Worm (Caenorhabditis elegans): ENCODE data around the gene F02H6.7.

The F02H6.7 gene

DNA sequence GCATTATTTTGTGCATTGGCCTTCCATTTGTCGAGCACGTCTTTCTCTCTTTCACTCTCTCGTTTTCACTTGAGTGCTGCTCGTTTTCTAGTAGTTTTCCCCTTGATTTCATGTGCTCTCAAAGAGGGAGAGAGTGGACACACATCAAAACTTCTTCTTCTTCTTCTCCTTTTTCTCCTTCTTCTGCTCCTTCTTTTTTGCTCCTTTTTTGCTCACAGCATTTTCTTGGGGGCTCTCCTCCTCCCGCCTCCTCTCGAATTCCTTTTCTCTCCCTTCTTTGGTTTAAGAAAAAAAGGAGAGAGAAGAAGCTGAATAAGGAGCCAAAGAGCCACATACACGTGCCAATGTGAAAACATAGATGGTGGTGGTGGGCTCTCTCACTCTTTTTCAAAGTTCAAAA lies 44.6 kb upstream of the F02H6.7 start (continued):
- TF ChIP-seq hlh-4 (tag; optimal IDR thresholded peaks at IDR 0.05) (no peak), fkh-4 (tag; optimal IDR thresholded peaks at IDR 0.05; ENCODE audit: borderline replicate concordance) (no peak), nhr-71 (tag; optimal IDR thresholded peaks at IDR 0.05) (peak; percentile 60), nhr-90 (tag; optimal IDR thresholded peaks at IDR 0.05; ENCODE audit: poor library complexity) (no peak), lir-3 (tag; optimal IDR thresholded peaks at IDR 0.05; ENCODE audit: poor library complexity) (no peak), grh-1 (GFP tag; IDR thresholded peaks at IDR 0.05) (no peak), ceh-63 (GFP tag; optimal IDR thresholded peaks at IDR 0.05) (no peak), sox-4 (tag; optimal IDR thresholded peaks at IDR 0.05) (no peak), ceh-8 (GFP tag; optimal IDR thresholded peaks at IDR 0.05) (no peak), nhr-47 (tag; optimal IDR thresholded peaks at IDR 0.05) (peak; percentile 54), efl-1 (optimal IDR thresholded peaks at IDR 0.05) (peak in 1 of 2 experiments; percentile 1), efl-1 (GFP tag; optimal IDR thresholded peaks at IDR 0.05 in 1 of 2) (no peak), snu-23 (GFP tag; optimal IDR thresholded peaks at IDR 0.05) (peak; percentile 35), lin-35 (GFP tag; optimal IDR thresholded peaks at IDR 0.05) (peak in 1 of 2 experiments; percentile 14), nhr-77 (tag; optimal IDR thresholded peaks at IDR 0.05) (no peak), zip-4 (GFP tag; optimal IDR thresholded peaks at IDR 0.05) (no peak), snpc-4 (tag; optimal IDR thresholded peaks at IDR 0.05) (no peak), nhr-20 (tag; optimal IDR thresholded peaks at IDR 0.05) (no peak), lin-14 (GFP tag; optimal IDR thresholded peaks at IDR 0.05) (peak; percentile 87), jun-1 (tag; optimal IDR thresholded peaks at IDR 0.05) (no peak), lin-39 (tag; optimal IDR thresholded peaks at IDR 0.05) (no peak), nhr-11 (tag; optimal IDR thresholded peaks at IDR 0.05) (no peak), fkh-8 (tag; optimal IDR thresholded peaks at IDR 0.05) (peak; percentile 76), mdl-1 (tag; optimal IDR thresholded peaks at IDR 0.05) (no peak), pqm-1 (tag; optimal IDR thresholded peaks at IDR 0.05) (no peak), F16B12.6 (tag; optimal IDR thresholded peaks at IDR 0.05) (no peak)

DNA sequence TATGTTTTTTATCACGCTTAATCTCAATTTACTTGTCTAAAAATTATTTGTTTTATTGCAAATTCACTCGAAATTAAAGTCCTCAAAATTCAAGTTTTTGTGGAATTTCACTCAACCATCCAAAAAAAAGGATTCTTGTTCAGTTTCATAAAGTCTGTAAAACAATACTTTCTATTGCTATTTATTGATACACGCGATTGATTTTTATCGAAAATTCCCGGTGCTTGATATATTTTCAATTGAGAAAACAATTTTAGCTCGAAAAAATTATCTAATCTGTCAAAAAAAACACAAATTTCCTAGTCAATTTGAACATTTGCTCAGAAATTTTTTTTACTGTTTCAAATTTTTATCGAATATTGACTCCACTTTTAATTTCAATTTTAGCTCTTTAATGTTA lies 42.0 kb upstream of the F02H6.7 start:
- TF ChIP-seq elt-2 (tag; optimal IDR thresholded peaks at IDR 0.05), result no peak
- no peak for TF ChIP-seq lin-39 (tag; optimal IDR thresholded peaks at IDR 0.05)
- no peak for TF ChIP-seq jun-1 (tag; optimal IDR thresholded peaks at IDR 0.05)
- TF ChIP-seq lin-35 (GFP tag; optimal IDR thresholded peaks at IDR 0.05), result no peak
- no peak for TF ChIP-seq lsy-2 (tag; optimal IDR thresholded peaks at IDR 0.05)
- TF ChIP-seq nhr-19 (GFP tag; conservative IDR thresholded peaks at IDR 0.05), result no peak
- no peak for TF ChIP-seq sptf-1 (tag; optimal IDR thresholded peaks at IDR 0.05)
- no peak for TF ChIP-seq ztf-4 (tag; optimal IDR thresholded peaks at IDR 0.05)
- TF ChIP-seq tbx-2 (tag; optimal IDR thresholded peaks at IDR 0.05), result no peak
- no peak for TF ChIP-seq zag-1 (tag; optimal IDR thresholded peaks at IDR 0.05)
- TF ChIP-seq hpl-2 (GFP tag; optimal IDR thresholded peaks at IDR 0.05), result no peak
- TF ChIP-seq vab-15 (tag; optimal IDR thresholded peaks at IDR 0.05), result no peak
- TF ChIP-seq nhr-77 (tag; optimal IDR thresholded peaks at IDR 0.05), result no peak
- no peak for TF ChIP-seq aly-2 (tag; optimal IDR thresholded peaks at IDR 0.05)
- TF ChIP-seq irx-1 (tag; optimal IDR thresholded peaks at IDR 0.05), result no peak
- TF ChIP-seq unc-62 (GFP tag; optimal IDR thresholded peaks at IDR 0.05), result no peak
- no peak for TF ChIP-seq egl-13 (tag; optimal IDR thresholded peaks at IDR 0.05)
- no peak for TF ChIP-seq snpc-4 (tag; optimal IDR thresholded peaks at IDR 0.05)
- TF ChIP-seq fkh-10 (GFP tag; optimal IDR thresholded peaks at IDR 0.05), result no peak

DNA sequence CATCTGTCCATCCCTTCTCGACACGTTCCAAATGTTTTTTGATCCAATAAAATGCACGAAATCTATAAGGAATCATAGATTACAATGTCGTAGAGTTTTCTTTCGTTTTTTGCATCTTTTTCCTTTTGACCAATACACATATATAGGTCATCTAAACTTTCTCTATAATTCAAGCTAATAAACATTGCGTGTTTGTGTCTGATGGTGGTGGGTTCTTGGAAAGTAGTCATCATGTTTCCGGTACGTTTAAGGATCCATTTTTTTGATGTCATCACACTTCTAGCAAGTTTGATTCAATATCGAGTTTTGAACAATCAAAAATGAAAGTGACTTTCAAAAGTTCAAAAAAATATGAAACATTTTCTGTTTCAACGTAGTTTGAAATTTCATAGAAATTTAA lies 40.9 kb upstream of the F02H6.7 start:
- TF ChIP-seq nhr-71 (tag; optimal IDR thresholded peaks at IDR 0.05), result peak; percentile 68
- peak; percentile 17 for TF ChIP-seq nhr-47 (tag; optimal IDR thresholded peaks at IDR 0.05)
- no peak for TF ChIP-seq unc-62 (GFP tag; optimal IDR thresholded peaks at IDR 0.05)
- TF ChIP-seq egl-13 (tag; optimal IDR thresholded peaks at IDR 0.05), result peak; percentile 81
